Fruit fly (Drosophila melanogaster): Measurements from ENCODE around the gene Gyc32E.

Gene Gyc32E

dm6 chr2L:11091111-11091510 lies 57.8 kb downstream of the Gyc32E start, which contains the start of gene Wdr59 (continued):
- peak; percentile 59 for TF ChIP-seq Xbp1 (GFP tag; optimal IDR thresholded peaks at IDR 0.05)
- TF ChIP-seq CG30431 (GFP tag; optimal IDR thresholded peaks at IDR 0.05), result no peak
- no peak for TF ChIP-seq CrebB (tag; optimal IDR thresholded peaks at IDR 0.05)
- TF ChIP-seq bab2 (GFP tag; optimal IDR thresholded peaks at IDR 0.05), result no peak
- no peak for TF ChIP-seq Hmr (GFP tag; optimal IDR thresholded peaks at IDR 0.05)
- TF ChIP-seq CG12299 (tag; optimal IDR thresholded peaks at IDR 0.05), result no peak
- no peak for TF ChIP-seq Hr39 (optimal IDR thresholded peaks at IDR 0.05)
- no peak for TF ChIP-seq cas (GFP tag; IDR thresholded peaks at IDR 0.05)
- TF ChIP-seq CG3995 (GFP tag; optimal IDR thresholded peaks at IDR 0.05), result no peak
- TF ChIP-seq CG10431 (GFP tag; optimal IDR thresholded peaks at IDR 0.05), result no peak
- no peak for TF ChIP-seq CG11093 (GFP tag; IDR thresholded peaks at IDR 0.05)
- TF ChIP-seq CG12155 (GFP tag; optimal IDR thresholded peaks at IDR 0.05), result peak; percentile 39
- TF ChIP-seq CG17568 (GFP tag; optimal IDR thresholded peaks at IDR 0.05), result no peak
- TF ChIP-seq HLH3B (GFP tag; IDR thresholded peaks at IDR 0.05), result no peak
- TF ChIP-seq crp (GFP tag; optimal IDR thresholded peaks at IDR 0.05), result peak in 1 of 2 experiments; percentile 25
- TF ChIP-seq D19A (tag; optimal IDR thresholded peaks at IDR 0.05), result no peak
- peak; percentile 81 for TF ChIP-seq Scr (GFP tag; IDR thresholded peaks at IDR 0.05; ENCODE audit: partially characterized antibody)
- TF ChIP-seq vvl (GFP tag; IDR thresholded peaks at IDR 0.05), result peak; percentile 26; the same call in 1 of the 2 replicates
- TF ChIP-seq pum (GFP tag; optimal IDR thresholded peaks at IDR 0.05), result no peak
- no peak for TF ChIP-seq CG8281 (tag; optimal IDR thresholded peaks at IDR 0.05)
- TF ChIP-seq CG10543 (GFP tag; optimal IDR thresholded peaks at IDR 0.05), result no peak
- TF ChIP-seq Hr78 (GFP tag; optimal IDR thresholded peaks at IDR 0.05), result no peak
- TF ChIP-seq CG6791 (GFP tag; IDR thresholded peaks at IDR 0.05; ENCODE audit: partially characterized antibody), result peak; percentile 48; the same call in 1 of the 3 replicates
- peak; percentile 66 for TF ChIP-seq CG17829 (tag; optimal IDR thresholded peaks at IDR 0.05)
- no peak for TF ChIP-seq ken (GFP tag; IDR thresholded peaks at IDR 0.05)
- TF ChIP-seq CG4282 (GFP tag; optimal IDR thresholded peaks at IDR 0.05), result no peak
- no peak for TF ChIP-seq CG42726 (GFP tag; IDR thresholded peaks at IDR 0.05; ENCODE audit: partially characterized antibody)
- no peak for TF ChIP-seq abd-A (tag; optimal IDR thresholded peaks at IDR 0.05)
- no peak for TF ChIP-seq lbe (GFP tag; optimal IDR thresholded peaks at IDR 0.05)
- TF ChIP-seq ranshi (GFP tag; IDR thresholded peaks at IDR 0.05), result 0 out of 2 replicates have a peak, but pooled peaks have one; percentile 17
- no peak for TF ChIP-seq CG43689 (GFP tag; IDR thresholded peaks at IDR 0.05)
- TF ChIP-seq Ssrp (tag; optimal IDR thresholded peaks at IDR 0.05), result peak; percentile 42
- TF ChIP-seq CoRest (tag; optimal IDR thresholded peaks at IDR 0.05), result peak; percentile 67
- peak; percentile 16; the same call in 1 of the 2 replicates for TF ChIP-seq lmd (GFP tag; IDR thresholded peaks at IDR 0.05)
- TF ChIP-seq CG11085 (GFP tag; IDR thresholded peaks at IDR 0.05), result no peak
- TF ChIP-seq hb (GFP tag; IDR thresholded peaks at IDR 0.05; ENCODE audit: partially characterized antibody), result no peak
- no peak for TF ChIP-seq CG31365 (tag; optimal IDR thresholded peaks at IDR 0.05)
- peak; percentile 58 for TF ChIP-seq az2 (GFP tag; optimal IDR thresholded peaks at IDR 0.05)
- TF ChIP-seq CG9609 (GFP tag; optimal IDR thresholded peaks at IDR 0.05), result no peak
- TF ChIP-seq CG1647 (GFP tag; optimal IDR thresholded peaks at IDR 0.05), result no peak
- TF ChIP-seq schlank (tag; optimal IDR thresholded peaks at IDR 0.05), result no peak
- TF ChIP-seq seq (GFP tag; IDR thresholded peaks at IDR 0.05), result no peak
- no peak for TF ChIP-seq PHDP (tag; optimal IDR thresholded peaks at IDR 0.05)
- TF ChIP-seq CG30020 (tag; optimal IDR thresholded peaks at IDR 0.05), result peak; percentile 44
- TF ChIP-seq CG17186 (GFP tag; optimal IDR thresholded peaks at IDR 0.05), result no peak
- no peak for TF ChIP-seq grn (GFP tag; optimal IDR thresholded peaks at IDR 0.05)
- peak; percentile 99 for TF ChIP-seq Sry-β (GFP tag; optimal IDR thresholded peaks at IDR 0.05)
- peak; percentile 90 for TF ChIP-seq E2f2 (GFP tag; IDR thresholded peaks at IDR 0.05)
- no peak for TF ChIP-seq MESR4 (GFP tag; optimal IDR thresholded peaks at IDR 0.05)
- no peak for TF ChIP-seq Xrp1 (GFP tag; IDR thresholded peaks at IDR 0.05)
- 0 out of 2 replicates have a peak, but pooled peaks have one; percentile 13 for TF ChIP-seq ssp (GFP tag; IDR thresholded peaks at IDR 0.05)

Data from whole organism, embryonic.